Fruit fly (Drosophila melanogaster) whole organism, embryonic: ENCODE data around the gene janA.
A peak's percentile ranks its signal among the peaks of the same experiment; 100 is the strongest.

ENCODE experiments used
- Aef1 ChIP-seq: fragments of 200-800 bp; sonication (Bioruptor generic); IDR thresholded peaks from 3 replicates; pipeline ENCODE4 v1.3.6; 2022; ENCODE audit warnings: missing biosample characterization, missing genetic modification characterization
- BEAF-32 ChIP-seq: fragments of 200-800 bp; sonication (Bioruptor generic); optimal IDR thresholded peaks from 3 replicates; lab custom pipeline; 2017; ENCODE audit warnings: missing biosample characterization, missing genetic modification characterization, mild to moderate bottlenecking, moderate library complexity, missing genetic modification reagents
- CG1024 ChIP-seq: fragments of 200-800 bp; sonication (Bioruptor generic); IDR thresholded peaks from 2 replicates; pipeline ENCODE4 v1.3.6; 2022; ENCODE audit warnings: missing biosample characterization, missing genetic modification characterization
- CG1233 ChIP-seq: fragments of 200-800 bp; sonication (Bioruptor generic); optimal IDR thresholded peaks from 4 replicates; lab custom pipeline; 2018; ENCODE audit warnings: missing biosample characterization, mild to moderate bottlenecking, missing genetic modification characterization
- CG13123 ChIP-seq: fragments of 200-800 bp; sonication (Bioruptor generic); optimal IDR thresholded peaks from 2 replicates; lab custom pipeline; 2016; ENCODE audit warnings: missing biosample characterization, missing genetic modification characterization
- CG14965 ChIP-seq: fragments of 200-800 bp; sonication (Bioruptor generic); optimal IDR thresholded peaks from 2 replicates; lab custom pipeline; 2016; ENCODE audit warnings: missing biosample characterization, missing genetic modification characterization, borderline replicate concordance
- CG1602 ChIP-seq: fragments of 200-800 bp; sonication (Bioruptor generic); optimal IDR thresholded peaks from 3 replicates; lab custom pipeline; 2016; ENCODE audit warnings: missing biosample characterization, missing genetic modification characterization
- CG17186 ChIP-seq: fragments of 200-800 bp; sonication (Bioruptor generic); optimal IDR thresholded peaks from 3 replicates; lab custom pipeline; 2017; ENCODE audit warnings: missing biosample characterization, missing genetic modification reagents, missing genetic modification characterization
- CG17568 ChIP-seq: fragments of 200-800 bp; sonication (Bioruptor generic); optimal IDR thresholded peaks from 2 replicates; lab custom pipeline; 2018; ENCODE audit warnings: missing biosample characterization, mild to moderate bottlenecking, missing genetic modification characterization, moderate library complexity
- CG2678 ChIP-seq: fragments of 200-800 bp; sonication (Bioruptor generic); optimal IDR thresholded peaks from 3 replicates; lab custom pipeline; 2019; ENCODE audit warnings: missing biosample characterization, mild to moderate bottlenecking, missing genetic modification characterization, moderate library complexity
- CG32532 ChIP-seq: fragments of 200-800 bp; sonication (Bioruptor generic); IDR thresholded peaks from 2 replicates; pipeline ENCODE4 v1.3.6; 2022; ENCODE audit warnings: missing biosample characterization, missing genetic modification characterization
- CG32772 ChIP-seq: fragments of 200-800 bp; sonication (Bioruptor generic); IDR thresholded peaks from 2 replicates; pipeline ENCODE4 v1.3.6; 2022; ENCODE audit warnings: missing biosample characterization, missing genetic modification characterization
- CG3838 ChIP-seq: fragments of 200-800 bp; sonication (Bioruptor generic); optimal IDR thresholded peaks from 3 replicates; lab custom pipeline; 2016; ENCODE audit warnings: missing biosample characterization, missing genetic modification characterization
- CG42726 ChIP-seq: fragments of 200-800 bp; sonication (Bioruptor generic); IDR thresholded peaks from 2 replicates; pipeline ENCODE4 v1.3.6; 2022; ENCODE audit warnings: missing biosample characterization, missing genetic modification characterization; ENCODE audit not compliant: partially characterized antibody
- CG6683 ChIP-seq: fragments of 200-800 bp; sonication (Bioruptor generic); optimal IDR thresholded peaks from 2 replicates; lab custom pipeline; 2017; ENCODE audit warnings: missing biosample characterization, mild to moderate bottlenecking, missing genetic modification characterization, missing genetic modification reagents
- CG7556 ChIP-seq: fragments of 200-800 bp; sonication (Bioruptor generic); optimal IDR thresholded peaks from 2 replicates; lab custom pipeline; 2017; ENCODE audit warnings: missing biosample characterization, mild to moderate bottlenecking, missing genetic modification characterization
- CG8359 ChIP-seq: fragments of 200-800 bp; sonication (Bioruptor generic); optimal IDR thresholded peaks from 2 replicates; lab custom pipeline; 2017; ENCODE audit warnings: missing biosample characterization, mild to moderate bottlenecking, missing genetic modification characterization, borderline replicate concordance
- CG8388 ChIP-seq: fragments of 200-800 bp; sonication (Bioruptor generic); optimal IDR thresholded peaks from 2 replicates; lab custom pipeline; 2019; ENCODE audit warnings: missing biosample characterization, mild to moderate bottlenecking, missing genetic modification characterization, moderate library complexity
- CG9727 ChIP-seq: fragments of 200-800 bp; sonication (Bioruptor generic); optimal IDR thresholded peaks from 3 replicates; lab custom pipeline; 2017; ENCODE audit warnings: missing biosample characterization, mild to moderate bottlenecking, missing genetic modification characterization
- CTCF ChIP-seq: fragments of 200-800 bp; sonication (Bioruptor generic); optimal IDR thresholded peaks from 2 replicates; lab custom pipeline; 2017; ENCODE audit warnings: missing biosample characterization, mild to moderate bottlenecking, missing genetic modification characterization, moderate library complexity
- Deaf1 ChIP-seq: fragments of 200-800 bp; optimal IDR thresholded peaks from 3 replicates; lab custom pipeline; 2019; ENCODE audit warnings: missing biosample characterization, mild to moderate bottlenecking, missing genetic modification characterization, moderate library complexity
- Dp ChIP-seq: fragments of 200-800 bp; sonication (Bioruptor generic); optimal IDR thresholded peaks from 2 replicates; lab custom pipeline; 2018; ENCODE audit warnings: missing biosample characterization, mild to moderate bottlenecking, missing genetic modification characterization, moderate library complexity
- Drgx ChIP-seq: fragments of 200-800 bp; sonication (Bioruptor generic); IDR thresholded peaks from 2 replicates; pipeline ENCODE4 v1.3.6; 2022; ENCODE audit warnings: missing biosample characterization, missing genetic modification characterization
- Gsc ChIP-seq: fragments of 200-800 bp; sonication (Bioruptor generic); IDR thresholded peaks from 2 replicates; pipeline ENCODE4 v1.3.6; 2022; ENCODE audit warnings: missing biosample characterization, missing genetic modification characterization
- Hmr ChIP-seq: fragments of 200-800 bp; sonication (Bioruptor generic); optimal IDR thresholded peaks from 3 replicates; lab custom pipeline; 2017; ENCODE audit warnings: mild to moderate bottlenecking, missing biosample characterization, missing genetic modification reagents, missing genetic modification characterization
- Lpt ChIP-seq: fragments of >200 bp; optimal IDR thresholded peaks from 2 replicates; lab custom pipeline; 2018; ENCODE audit warnings: missing biosample characterization, missing genetic modification characterization
- Meics ChIP-seq: fragments of 200-800 bp; sonication (Bioruptor generic); optimal IDR thresholded peaks from 2 replicates; lab custom pipeline; 2017; ENCODE audit warnings: missing biosample characterization, mild to moderate bottlenecking, missing genetic modification characterization
- NfI ChIP-seq: fragments of 200-800 bp; sonication (Bioruptor generic); optimal IDR thresholded peaks from 3 replicates; lab custom pipeline; 2018; ENCODE audit warnings: missing biosample characterization, mild to moderate bottlenecking, missing genetic modification characterization, moderate library complexity
- Six4 ChIP-seq: fragments of 200-800 bp; sonication (Bioruptor generic); optimal IDR thresholded peaks from 2 replicates; lab custom pipeline; 2016; ENCODE audit warnings: missing biosample characterization, missing genetic modification characterization
- Xbp1 ChIP-seq: fragments of 200-800 bp; sonication (Bioruptor generic); optimal IDR thresholded peaks from 3 replicates; lab custom pipeline; 2016; ENCODE audit warnings: missing biosample characterization, mild to moderate bottlenecking, missing genetic modification characterization
- YL-1 ChIP-seq: fragments of 200-800 bp; sonication (Bioruptor generic); optimal IDR thresholded peaks from 3 replicates; lab custom pipeline; 2017; ENCODE audit warnings: missing biosample characterization, mild to moderate bottlenecking, missing genetic modification characterization
- abd-A ChIP-seq: fragments of 200-800 bp; sonication (Bioruptor generic); optimal IDR thresholded peaks from 3 replicates; lab custom pipeline; 2019; ENCODE audit warnings: missing biosample characterization, mild to moderate bottlenecking, missing genetic modification characterization, moderate library complexity
- br ChIP-seq: fragments of >200 bp; optimal IDR thresholded peaks from 2 replicates; lab custom pipeline; 2017
- cas ChIP-seq: fragments of 200-800 bp; sonication (Bioruptor generic); IDR thresholded peaks from 2 replicates; pipeline ENCODE4 v1.3.6; 2022; ENCODE audit warnings: missing biosample characterization, missing genetic modification characterization
- cwo ChIP-seq: fragments of 200-800 bp; sonication (Bioruptor generic); optimal IDR thresholded peaks from 3 replicates; lab custom pipeline; 2017; ENCODE audit warnings: missing biosample characterization, missing genetic modification characterization, mild to moderate bottlenecking, moderate library complexity, missing genetic modification reagents
- dm ChIP-seq: fragments of 200-800 bp; sonication (Bioruptor generic); optimal IDR thresholded peaks from 3 replicates; lab custom pipeline; 2016; ENCODE audit warnings: missing biosample characterization, missing genetic modification characterization
- ems ChIP-seq: fragments of 200-800 bp; sonication (Bioruptor generic); optimal IDR thresholded peaks from 3 replicates; lab custom pipeline; 2016; ENCODE audit warnings: missing biosample characterization, missing genetic modification characterization
- eyg ChIP-seq: fragments of 200-800 bp; sonication (Bioruptor generic); optimal IDR thresholded peaks from 3 replicates; lab custom pipeline; 2016; ENCODE audit warnings: missing biosample characterization, missing genetic modification characterization
- gce ChIP-seq: fragments of 200-800 bp; sonication (Bioruptor generic); IDR thresholded peaks from 3 replicates; pipeline ENCODE4 v1.3.6; 2022; ENCODE audit warnings: missing biosample characterization, missing genetic modification characterization
- insv ChIP-seq, 2 experiments: fragments of 200-800 bp; sonication (Bioruptor generic); optimal IDR thresholded peaks; 3 replicates each; lab custom pipeline; 2016 to 2018; ENCODE audit warnings: missing biosample characterization in 2 of 2, missing genetic modification characterization in 2 of 2
- mld ChIP-seq: fragments of 200-800 bp; sonication (Bioruptor generic); IDR thresholded peaks from 3 replicates; pipeline ENCODE4 v1.3.6; 2022; ENCODE audit warnings: missing biosample characterization, missing genetic modification characterization; ENCODE audit not compliant: partially characterized antibody
- psq ChIP-seq: fragments of 200-800 bp; sonication (Bioruptor generic); optimal IDR thresholded peaks from 2 replicates; lab custom pipeline; 2017; ENCODE audit warnings: missing biosample characterization, missing genetic modification characterization
- rib ChIP-seq: fragments of 200-800 bp; sonication (Bioruptor generic); IDR thresholded peaks from 2 replicates; pipeline ENCODE4 v1.3.6; 2022; ENCODE audit warnings: missing biosample characterization, missing genetic modification characterization
- sc ChIP-seq, 3 experiments: fragments of >200 bp in 2 of 3; fragments of 200-800 bp in 1 of 3; sonication (Bioruptor generic) in 1 of 3; optimal IDR thresholded peaks; 2 replicates in 2 of 3; 3 replicates in 1 of 3; lab custom pipeline; 2017; ENCODE audit warnings: mild to moderate bottlenecking in 1 of 3, missing biosample characterization in 1 of 3, missing genetic modification characterization in 1 of 3, missing genetic modification reagents in 1 of 3
- slbo ChIP-seq: fragments of 200-800 bp; sonication (Bioruptor generic); IDR thresholded peaks from 2 replicates; pipeline ENCODE4 v1.3.6; 2022; ENCODE audit warnings: missing biosample characterization, missing genetic modification characterization
- stwl ChIP-seq: fragments of 200-800 bp; sonication (Bioruptor generic); optimal IDR thresholded peaks from 3 replicates; lab custom pipeline; 2018; ENCODE audit warnings: missing biosample characterization, mild to moderate bottlenecking, missing genetic modification characterization, moderate library complexity
- sug ChIP-seq: fragments of 200-800 bp; optimal IDR thresholded peaks from 2 replicates; lab custom pipeline; 2019; ENCODE audit warnings: missing biosample characterization, mild to moderate bottlenecking, missing genetic modification characterization, moderate library complexity
- tap ChIP-seq: fragments of 200-800 bp; optimal IDR thresholded peaks from 3 replicates; lab custom pipeline; 2019; ENCODE audit warnings: missing biosample characterization, mild to moderate bottlenecking, missing genetic modification characterization, moderate library complexity

The janA gene

DNA sequence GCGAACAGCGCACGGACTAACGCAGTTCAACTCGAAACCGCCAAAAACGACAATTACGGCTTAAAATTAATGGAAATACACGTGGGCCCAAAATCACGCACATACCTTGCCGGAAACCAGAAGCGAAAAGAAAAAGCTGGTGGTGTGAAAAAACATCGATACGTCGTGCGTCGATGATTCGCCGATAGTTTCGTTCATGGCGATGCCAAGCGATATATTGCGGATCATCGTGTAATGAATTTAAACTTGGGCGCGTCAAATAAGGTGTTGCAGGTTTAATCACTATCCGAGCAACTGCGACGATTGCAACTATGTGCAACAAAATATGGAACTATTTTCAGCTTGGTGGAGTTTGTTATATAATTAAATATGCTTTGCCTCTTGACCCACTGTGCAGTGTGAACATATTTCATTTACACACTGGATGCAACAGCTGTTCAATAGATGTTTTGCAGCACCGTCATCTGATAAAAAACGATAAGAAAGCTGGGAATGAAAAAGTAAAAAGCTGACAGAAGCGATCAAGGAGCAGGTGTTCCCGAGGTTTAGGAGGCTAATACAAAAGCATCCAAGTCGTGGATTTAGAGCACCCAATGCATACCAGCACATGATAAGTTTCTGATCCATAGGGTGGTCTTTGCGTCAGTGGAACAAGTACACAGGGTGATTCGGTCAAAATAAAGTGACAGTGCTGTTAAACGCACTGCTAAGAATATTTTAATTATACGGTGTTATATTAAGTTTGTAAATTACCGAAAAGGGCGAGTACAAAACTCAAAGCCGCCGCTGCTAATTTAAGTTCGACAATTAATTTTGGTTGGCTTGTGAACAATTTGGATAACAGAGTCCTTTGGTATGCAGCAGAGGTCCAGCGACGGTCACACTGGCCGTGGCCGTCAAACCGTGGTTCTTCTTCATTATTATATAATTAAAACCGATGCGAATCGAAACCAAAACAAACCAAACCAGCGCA, 7.0 kb upstream of the janA start, which contains the start of the genes RpL32 and CG7943:
TSS of gene RpL32 (minus strand) at position 133 of the 973 bp plus-strand sequence.
TSS of gene CG7943 (plus strand) at position 442 of the 973 bp plus-strand sequence.
- TF ChIP-seq Drgx (GFP tag; lab: Robert Waterston, UW) (peak; percentile 87), eyg (GFP tag; lab: Kevin White, UChicago) (peak; percentile 96), mld (peak; percentile 100), sug (tag; lab: Kevin White, UChicago) (peak; percentile 95), CTCF (GFP tag; lab: Kevin White, UChicago) (peak; percentile 67), Gsc (peak; percentile 85), CG3838 (GFP tag; lab: Kevin White, UChicago) (peak; percentile 80), CG8388 (GFP tag; lab: Kevin White, UChicago) (peak; percentile 82), cas (GFP tag; lab: Robert Waterston, UW) (peak; percentile 92), BEAF-32 (GFP tag; lab: Kevin White, UChicago) (peak; percentile 100), ems (GFP tag; lab: Kevin White, UChicago) (peak; percentile 97), slbo (GFP tag; lab: Robert Waterston, UW) (peak; percentile 95), dm (peak; percentile 97), CG32532 (peak; percentile 96), br (lab: Kevin White, UChicago) (no peak), CG32772 (GFP tag; lab: Robert Waterston, UW) (peak; percentile 94), insv (GFP tag; optimal IDR thresholded peaks at IDR 0.05; lab: Kevin White, UChicago) (peak in 1 of 2 experiments; percentile 74), gce (GFP tag; lab: Robert Waterston, UW) (peak; percentile 79), CG1024 (GFP tag; lab: Robert Waterston, UW) (peak; percentile 80), CG7556 (GFP tag; lab: Kevin White, UChicago) (peak; percentile 83), CG17568 (GFP tag; lab: Kevin White, UChicago) (no peak), CG1233 (peak; percentile 86), YL-1 (GFP tag; lab: Kevin White, UChicago) (peak; percentile 96), psq (GFP tag; lab: Kevin White, UChicago) (peak; percentile 62), Dp (GFP tag; lab: Kevin White, UChicago) (peak; percentile 78), Aef1 (GFP tag; lab: Robert Waterston, UW) (peak; percentile 96), abd-A (tag; lab: Kevin White, UChicago) (no peak), CG8359 (GFP tag; lab: Kevin White, UChicago) (peak; percentile 85), tap (tag; lab: Kevin White, UChicago) (peak; percentile 89), Six4 (GFP tag; lab: Kevin White, UChicago) (peak; percentile 92), Lpt (GFP tag; lab: Kevin White, UChicago) (no peak), CG1602 (GFP tag; lab: Kevin White, UChicago) (peak; percentile 82), Xbp1 (GFP tag; lab: Kevin White, UChicago) (peak; percentile 87), Hmr (peak; percentile 96), CG42726 (GFP tag; lab: Robert Waterston, UW) (peak; percentile 100), CG2678 (tag; lab: Kevin White, UChicago) (peak; percentile 92), CG17186 (GFP tag; lab: Kevin White, UChicago) (peak; percentile 99), stwl (tag; lab: Kevin White, UChicago) (peak; percentile 79), CG9727 (GFP tag; lab: Kevin White, UChicago) (peak; percentile 97), CG6683 (GFP tag; lab: Kevin White, UChicago) (peak; percentile 84), CG13123 (GFP tag; lab: Kevin White, UChicago) (peak; percentile 83), rib (peak; percentile 94), NfI (GFP tag; lab: Kevin White, UChicago) (peak; percentile 96), CG14965 (GFP tag; lab: Kevin White, UChicago) (peak; percentile 79), Meics (GFP tag; lab: Kevin White, UChicago) (peak; percentile 97), sc (optimal IDR thresholded peaks at IDR 0.05; lab: Kevin White, UChicago) (no peak), sc (GFP tag; optimal IDR thresholded peaks at IDR 0.05; lab: Kevin White, UChicago) (peak; percentile 75), Deaf1 (tag; lab: Kevin White, UChicago) (peak; percentile 71), cwo (GFP tag; lab: Kevin White, UChicago) (peak; percentile 82)
